Worm (Caenorhabditis elegans) whole organism, L4/young adult: ENCODE measurements around the gene pals-39.

Source experiments
- W03F9.2 ChIP-seq: fragments of 150-350 bp; optimal IDR thresholded peaks from 2 replicates; lab custom pipeline; 2014; ENCODE audit warnings: missing biosample characterization, missing genetic modification characterization
- dao-5 ChIP-seq: sonication (generic microtip); optimal IDR thresholded peaks from 2 replicates; lab custom pipeline; 2016; ENCODE audit warnings: missing genotype, missing genetic modification characterization, moderate library complexity, missing compliant biosample characterization
- him-1 ChIP-seq: sonication (generic microtip); optimal IDR thresholded peaks from 2 replicates; lab custom pipeline; 2016; ENCODE audit warnings: missing genotype, missing genetic modification reagents, missing genetic modification characterization, missing compliant biosample characterization

ce11 chrV:12486934-12487333 is 43.3 kb upstream of the pals-39 start, which contains the start of gene inx-11:
- TF ChIP-seq him-1 (tag; lab: Kevin White, UChicago) (no peak), W03F9.2 (tag; lab: Kevin White, UChicago) (no peak), dao-5 (tag; lab: Kevin White, UChicago) (no peak)
